Worm (Caenorhabditis elegans): ENCODE data around the gene jhdm-1.

DNA sequence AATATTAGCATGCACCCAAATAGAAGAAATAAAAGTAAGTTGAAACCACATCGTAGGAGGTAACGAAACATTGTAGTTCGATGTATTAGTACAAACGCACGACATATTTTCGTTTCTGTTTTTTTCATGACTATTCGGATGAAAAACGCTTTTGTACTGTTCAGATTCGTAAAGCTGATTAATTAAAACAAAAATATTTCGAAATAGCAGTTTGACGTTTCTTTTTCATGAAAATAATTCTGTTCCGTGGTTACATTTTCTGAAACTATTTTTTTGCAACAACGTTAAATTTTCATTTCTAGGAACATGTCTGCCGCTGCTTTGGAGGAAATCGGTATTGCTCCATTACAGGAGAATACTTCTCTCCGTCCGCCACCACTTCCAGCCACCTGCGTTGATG lies 35.2 kb downstream of the jhdm-1 start, which contains the start of gene rpt-3:
- TF ChIP-seq ceh-27 (GFP tag; optimal IDR thresholded peaks at IDR 0.05) = no peak
- TF ChIP-seq mxl-1 (tag; optimal IDR thresholded peaks at IDR 0.05) = no peak
- no peak for TF ChIP-seq ets-4 (GFP tag; optimal IDR thresholded peaks at IDR 0.05)
- no peak for TF ChIP-seq snpc-1.3 (tag; optimal IDR thresholded peaks at IDR 0.05; ENCODE audit: insufficient read depth)
- TF ChIP-seq F52B5.7 (tag; optimal IDR thresholded peaks at IDR 0.05) = no peak
- no peak for TF ChIP-seq Y79H2A.3 (GFP tag; conservative IDR thresholded peaks at IDR 0.05)
- TF ChIP-seq lir-1 (GFP tag; conservative IDR thresholded peaks at IDR 0.05) = no peak
- TF ChIP-seq pha-4 (tag; optimal IDR thresholded peaks at IDR 0.05) = no peak
- TF ChIP-seq F37B4.10 (GFP tag; IDR thresholded peaks at IDR 0.05) = no peak
- TF ChIP-seq F57C9.4 (tag; optimal IDR thresholded peaks at IDR 0.05) = no peak
- TF ChIP-seq bed-1 (GFP tag; IDR thresholded peaks at IDR 0.05) = no peak
- TF ChIP-seq aptf-3 (GFP tag; IDR thresholded peaks at IDR 0.05) = no peak
- TF ChIP-seq ceh-79 (tag; optimal IDR thresholded peaks at IDR 0.05) = no peak
- TF ChIP-seq akir-1 (GFP tag; optimal IDR thresholded peaks at IDR 0.05) = no peak
